Fruit fly (Drosophila melanogaster): Measurements from ENCODE around the gene Aos1.
"Not testable (repeated sequence)": the region's sequence is repeated elsewhere in the genome, so short reads cannot be mapped to it uniquely, and the experiment has no call there.

- TF ChIP-seq Rx (GFP tag; IDR thresholded peaks at IDR 0.05); CG10267 (tag; optimal IDR thresholded peaks at IDR 0.05): not testable (repeated sequence)
Observed at dm6 chr3R:12467675-12468074, 34.1 kb upstream of the Aos1 start, which contains the start of gene Hsp70Ba.
